Fruit fly (Drosophila melanogaster): ENCODE results near the gene InR.

dm6 chr3R:21590203-21590659 lies 28.9 kb downstream of the InR start:
- no peak for TF ChIP-seq Vsx2 (GFP tag; optimal IDR thresholded peaks at IDR 0.05; ENCODE audit: partially characterized antibody)
- no peak for TF ChIP-seq usp (GFP tag; optimal IDR thresholded peaks at IDR 0.05)
- no peak for TF ChIP-seq psq (GFP tag; optimal IDR thresholded peaks at IDR 0.05)
- TF ChIP-seq Hr78 (GFP tag; optimal IDR thresholded peaks at IDR 0.05), result no peak
- TF ChIP-seq jim (GFP tag; optimal IDR thresholded peaks at IDR 0.05), result no peak

All from whole organism, wandering third instar larva.